Fruit fly (Drosophila melanogaster): ENCODE measurements around the gene CHKov2.

Gene CHKov2

dm6 chr3R:25292864-25293284, 38.1 kb downstream of the CHKov2 start, which contains the start of gene CG31098 (continued):
- TF ChIP-seq run (tag; optimal IDR thresholded peaks at IDR 0.05), result no peak
- TF ChIP-seq salm (tag; optimal IDR thresholded peaks at IDR 0.05), result peak; percentile 48
- no peak for TF ChIP-seq Hmx (GFP tag; optimal IDR thresholded peaks at IDR 0.05)
- no peak for TF ChIP-seq CG8290 (GFP tag; optimal IDR thresholded peaks at IDR 0.05)
- TF ChIP-seq CG8290 (tag; optimal IDR thresholded peaks at IDR 0.05), result peak in 1 of 2 experiments; percentile 11
- TF ChIP-seq CG9215 (GFP tag; IDR thresholded peaks at IDR 0.05), result no peak
- peak; percentile 70 for TF ChIP-seq CG13296 (GFP tag; optimal IDR thresholded peaks at IDR 0.05)
- TF ChIP-seq CG13624 (GFP tag; optimal IDR thresholded peaks at IDR 0.05), result no peak
- TF ChIP-seq Atf6 (GFP tag; IDR thresholded peaks at IDR 0.05), result no peak; the same call in 1 of the 2 replicates
- no peak for TF ChIP-seq CG11398 (GFP tag; optimal IDR thresholded peaks at IDR 0.05)
- TF ChIP-seq CG8281 (tag; optimal IDR thresholded peaks at IDR 0.05), result no peak
- TF ChIP-seq tap (tag; optimal IDR thresholded peaks at IDR 0.05), result peak; percentile 22
- peak; percentile 26; the same call in 1 of the 2 replicates for TF ChIP-seq CG32532 (GFP tag; IDR thresholded peaks at IDR 0.05)
- peak in 1 of 2 experiments; percentile 39 for TF ChIP-seq Pdp1 (GFP tag; optimal IDR thresholded peaks at IDR 0.05)
- no peak for TF ChIP-seq CG10543 (GFP tag; optimal IDR thresholded peaks at IDR 0.05)
- peak in 1 of 2 experiments; percentile 71 for TF ChIP-seq crp (GFP tag; optimal IDR thresholded peaks at IDR 0.05)
- no peak for TF ChIP-seq Dip2 (GFP tag; IDR thresholded peaks at IDR 0.05)
- TF ChIP-seq CG13287 (GFP tag; IDR thresholded peaks at IDR 0.05; ENCODE audit: partially characterized antibody), result peak; percentile 63; the same call in 1 of the 2 replicates
- TF ChIP-seq Adf1 (GFP tag; IDR thresholded peaks at IDR 0.05), result no peak
- no peak for TF ChIP-seq CG10366 (GFP tag; IDR thresholded peaks at IDR 0.05)
- peak; percentile 87 for TF ChIP-seq CG34376 (GFP tag; optimal IDR thresholded peaks at IDR 0.05)
- no peak; the same call in 1 of the 2 replicates for TF ChIP-seq amos (GFP tag; IDR thresholded peaks at IDR 0.05; ENCODE audit: partially characterized antibody)
- no peak for TF ChIP-seq vnd (GFP tag; IDR thresholded peaks at IDR 0.05; ENCODE audit: partially characterized antibody)
- peak; percentile 90 for TF ChIP-seq sug (tag; optimal IDR thresholded peaks at IDR 0.05)
- peak; percentile 53 for TF ChIP-seq CrebB (tag; optimal IDR thresholded peaks at IDR 0.05)
- no peak for TF ChIP-seq CG42726 (GFP tag; IDR thresholded peaks at IDR 0.05; ENCODE audit: partially characterized antibody)
- TF ChIP-seq Trl (optimal IDR thresholded peaks at IDR 0.05), result peak; percentile 47 to 51
- TF ChIP-seq Trl (GFP tag; optimal IDR thresholded peaks at IDR 0.05), result no peak
- peak; percentile 47 for TF ChIP-seq CG17385 (GFP tag; optimal IDR thresholded peaks at IDR 0.05)
- TF ChIP-seq hkb (optimal IDR thresholded peaks at IDR 0.05), result no peak
- TF ChIP-seq hkb (GFP tag; IDR thresholded peaks at IDR 0.05), result no peak; the same call in none of the 2 replicates
- TF ChIP-seq lab (GFP tag; optimal IDR thresholded peaks at IDR 0.05), result peak; percentile 48
- TF ChIP-seq pnt (GFP tag; optimal IDR thresholded peaks at IDR 0.05), result no peak
- peak; percentile 53 for TF ChIP-seq odd (GFP tag; optimal IDR thresholded peaks at IDR 0.05)
- TF ChIP-seq NFAT (GFP tag; IDR thresholded peaks at IDR 0.05), result no peak
- no peak for TF ChIP-seq HLH3B (GFP tag; IDR thresholded peaks at IDR 0.05)
- no peak for TF ChIP-seq CG14050 (GFP tag; IDR thresholded peaks at IDR 0.05)
- peak; percentile 49 for TF ChIP-seq exex (tag; optimal IDR thresholded peaks at IDR 0.05)
- TF ChIP-seq sd (tag; optimal IDR thresholded peaks at IDR 0.05), result peak; percentile 95
- no peak for TF ChIP-seq CG1233 (GFP tag; optimal IDR thresholded peaks at IDR 0.05)
- no peak for TF ChIP-seq CG17186 (GFP tag; optimal IDR thresholded peaks at IDR 0.05)
- TF ChIP-seq fu2 (GFP tag; optimal IDR thresholded peaks at IDR 0.05), result no peak
- TF ChIP-seq pfk (GFP tag; optimal IDR thresholded peaks at IDR 0.05), result peak; percentile 47
- no peak for TF ChIP-seq CG14667 (GFP tag; IDR thresholded peaks at IDR 0.05)
- TF ChIP-seq Hsf (GFP tag; optimal IDR thresholded peaks at IDR 0.05), result no peak
- TF ChIP-seq CG6854 (GFP tag; optimal IDR thresholded peaks at IDR 0.05), result peak; percentile 41
- TF ChIP-seq Blimp-1 (GFP tag; optimal IDR thresholded peaks at IDR 0.05), result no peak
- no peak for TF ChIP-seq Atf3 (GFP tag; optimal IDR thresholded peaks at IDR 0.05)
- TF ChIP-seq Ets65A (GFP tag), result no peak
- peak; percentile 39 for TF ChIP-seq caup (GFP tag; optimal IDR thresholded peaks at IDR 0.05; ENCODE audit: severe bottlenecking)

Data from whole organism, embryonic.